Worm (Caenorhabditis elegans): ENCODE measurements around the gene msp-113.

- TF ChIP-seq unc-3 (GFP tag; conservative IDR thresholded peaks at IDR 0.05) (no peak), unc-3 (tag; optimal IDR thresholded peaks at IDR 0.05) (no peak), elt-2 (tag; optimal IDR thresholded peaks at IDR 0.05) (no peak), zip-5 (tag; optimal IDR thresholded peaks at IDR 0.05) (no peak), ceh-31 (tag; optimal IDR thresholded peaks at IDR 0.05) (no peak), pag-3 (tag; optimal IDR thresholded peaks at IDR 0.05; ENCODE audit: borderline replicate concordance) (no peak)
Observed at ce11 chrIV:5337649-5338048, 39.9 kb downstream of the msp-113 start.

All from whole organism, late embryonic.